Fruit fly (Drosophila melanogaster) Kc167 (cell line): ENCODE results near the gene CG5167.

ENCODE experiments used
- Myc ChIP-seq: fragments of >200 bp; optimal IDR thresholded peaks from 2 replicates; lab custom pipeline; 2017; ENCODE audit warnings: missing external identifiers
- Sin3A ChIP-seq: fragments of >200 bp; optimal IDR thresholded peaks from 2 replicates; lab custom pipeline; 2018; ENCODE audit warnings: missing external identifiers
- h ChIP-seq: fragments of >200 bp; optimal IDR thresholded peaks from 3 replicates; lab custom pipeline; 2018; ENCODE audit warnings: missing external identifiers
- insv ChIP-seq: fragments of >200 bp; optimal IDR thresholded peaks from 3 replicates; lab custom pipeline; 2018; ENCODE audit warnings: missing external identifiers
- psq ChIP-seq: fragments of >200 bp; optimal IDR thresholded peaks from 2 replicates; lab custom pipeline; 2017; ENCODE audit warnings: missing external identifiers

- TF ChIP-seq insv (no peak), psq (no peak), Sin3A (lab: Kevin White, UChicago) (no peak), h (lab: Kevin White, UChicago) (no peak), Myc (lab: Kevin White, UChicago) (no peak)
Measured at dm6 chr3R:12405928-12406234, 451 bp upstream of the CG5167 start, which contains the start of gene Cyp9f2.
